Fruit fly (Drosophila melanogaster) whole organism, embryonic: ENCODE data around the gene CG9799.

Source experiments
- Awh ChIP-seq: fragments of 200-800 bp; sonication (Bioruptor generic); IDR thresholded peaks from 2 replicates; pipeline ENCODE4, ENCODE4 v1.3.6; 2022; ENCODE audit warnings: missing biosample characterization, missing genetic modification characterization
- Bteb2 ChIP-seq: fragments of 200-800 bp; sonication (Bioruptor generic); optimal IDR thresholded peaks from 2 replicates; lab custom pipeline; 2016; ENCODE audit warnings: missing biosample characterization, missing genetic modification characterization
- CG1024 ChIP-seq: fragments of 200-800 bp; sonication (Bioruptor generic); IDR thresholded peaks from 2 replicates; pipeline ENCODE4 v1.3.6; 2022; ENCODE audit warnings: missing biosample characterization, missing genetic modification characterization
- CG10979 ChIP-seq: fragments of 200-800 bp; sonication (Bioruptor generic); optimal IDR thresholded peaks from 2 replicates; lab custom pipeline; 2018; ENCODE audit warnings: missing biosample characterization, mild to moderate bottlenecking, missing genetic modification characterization, moderate library complexity
- CG13775 ChIP-seq: fragments of 200-800 bp; sonication (Bioruptor generic); optimal IDR thresholded peaks from 3 replicates; lab custom pipeline; 2017; ENCODE audit warnings: missing biosample characterization, mild to moderate bottlenecking, missing genetic modification characterization
- CG14860 ChIP-seq: fragments of 200-800 bp; sonication (Bioruptor generic); IDR thresholded peaks from 3 replicates; pipeline ENCODE4 v1.3.6; 2022; ENCODE audit warnings: missing biosample characterization, missing genetic modification characterization; ENCODE audit not compliant: partially characterized antibody
- CG1529 ChIP-seq: fragments of 200-800 bp; sonication (Bioruptor generic); optimal IDR thresholded peaks from 3 replicates; lab custom pipeline; 2018; ENCODE audit warnings: missing biosample characterization, missing genetic modification characterization
- CG17186 ChIP-seq: fragments of 200-800 bp; sonication (Bioruptor generic); optimal IDR thresholded peaks from 3 replicates; lab custom pipeline; 2017; ENCODE audit warnings: missing biosample characterization, missing genetic modification reagents, missing genetic modification characterization
- CG2889 ChIP-seq: fragments of 200-800 bp; sonication (Bioruptor generic); IDR thresholded peaks from 3 replicates; pipeline ENCODE4 v1.3.6; 2022; ENCODE audit warnings: missing biosample characterization, missing genetic modification characterization
- CG4360 ChIP-seq: fragments of 200-800 bp; sonication (Bioruptor generic); IDR thresholded peaks from 2 replicates; pipeline ENCODE4 v1.3.6; 2022; ENCODE audit warnings: missing biosample characterization, missing genetic modification characterization
- CG4617 ChIP-seq: fragments of 200-800 bp; sonication (Bioruptor generic); optimal IDR thresholded peaks from 3 replicates; lab custom pipeline; 2016; ENCODE audit warnings: missing biosample characterization, missing genetic modification characterization, borderline replicate concordance
- CG9727 ChIP-seq: fragments of 200-800 bp; sonication (Bioruptor generic); optimal IDR thresholded peaks from 3 replicates; lab custom pipeline; 2017; ENCODE audit warnings: missing biosample characterization, mild to moderate bottlenecking, missing genetic modification characterization
- CG9817 ChIP-seq: fragments of 200-800 bp; sonication (Bioruptor generic); optimal IDR thresholded peaks from 2 replicates; lab custom pipeline; 2018; ENCODE audit warnings: missing biosample characterization, mild to moderate bottlenecking, missing genetic modification characterization, moderate library complexity
- CTCF ChIP-seq: fragments of 200-800 bp; sonication (Bioruptor generic); optimal IDR thresholded peaks from 2 replicates; lab custom pipeline; 2017; ENCODE audit warnings: missing biosample characterization, mild to moderate bottlenecking, missing genetic modification characterization, moderate library complexity
- D19A ChIP-seq: fragments of 200-800 bp; optimal IDR thresholded peaks from 3 replicates; lab custom pipeline; 2019; ENCODE audit warnings: missing biosample characterization, mild to moderate bottlenecking, missing genetic modification characterization, moderate library complexity
- Dad ChIP-seq: fragments of 200-800 bp; sonication (Bioruptor generic); optimal IDR thresholded peaks from 3 replicates; lab custom pipeline; 2016; ENCODE audit warnings: missing biosample characterization, missing genetic modification characterization
- Dbx ChIP-seq: fragments of 200-800 bp; sonication (Bioruptor generic); IDR thresholded peaks from 3 replicates; pipeline ENCODE4 v1.3.6; 2022; ENCODE audit warnings: missing biosample characterization, missing genetic modification characterization
- Dip3 ChIP-seq: fragments of 200-800 bp; sonication (Bioruptor generic); optimal IDR thresholded peaks from 3 replicates; lab custom pipeline; 2016; ENCODE audit warnings: missing biosample characterization, missing genetic modification characterization
- E2f1 ChIP-seq: fragments of 200-800 bp; sonication (Bioruptor generic); IDR thresholded peaks from 2 replicates; pipeline ENCODE4 v1.3.6; 2022; ENCODE audit warnings: missing biosample characterization, missing genetic modification characterization
- Fer3 ChIP-seq: fragments of 200-800 bp; sonication (Bioruptor generic); optimal IDR thresholded peaks from 2 replicates; lab custom pipeline; 2018; ENCODE audit warnings: missing biosample characterization, mild to moderate bottlenecking, missing genetic modification characterization, moderate library complexity
- Myb ChIP-seq: fragments of 200-800 bp; sonication (Bioruptor generic); optimal IDR thresholded peaks from 2 replicates; lab custom pipeline; 2016; ENCODE audit warnings: missing biosample characterization, missing genetic modification characterization
- Nf-YC ChIP-seq: fragments of 200-800 bp; optimal IDR thresholded peaks from 3 replicates; lab custom pipeline; 2019; ENCODE audit warnings: missing biosample characterization, mild to moderate bottlenecking, missing genetic modification characterization, moderate library complexity
- Optix ChIP-seq: fragments of 200-800 bp; sonication (Bioruptor generic); IDR thresholded peaks from 3 replicates; pipeline ENCODE4 v1.3.6; 2022; ENCODE audit warnings: missing biosample characterization, missing genetic modification characterization
- PHDP ChIP-seq: fragments of 200-800 bp; sonication (Bioruptor generic); optimal IDR thresholded peaks from 3 replicates; lab custom pipeline; 2018; ENCODE audit warnings: missing biosample characterization, mild to moderate bottlenecking, missing genetic modification characterization, moderate library complexity
- Rfx ChIP-seq: fragments of 200-800 bp; sonication (Bioruptor generic); IDR thresholded peaks from 2 replicates; pipeline ENCODE4 v1.3.6; 2022; ENCODE audit warnings: missing biosample characterization, missing genetic modification characterization
- Scr ChIP-seq: fragments of 200-800 bp; sonication (Bioruptor generic); IDR thresholded peaks from 2 replicates; pipeline ENCODE4 v1.3.6; 2022; ENCODE audit warnings: missing biosample characterization, missing genetic modification characterization; ENCODE audit not compliant: partially characterized antibody
- Stat92E ChIP-seq, 3 experiments: fragments of >200 bp in 2 of 3; fragments of 200-800 bp in 1 of 3; sonication (Bioruptor generic) in 1 of 3; optimal IDR thresholded peaks; 2 replicates each; lab custom pipeline; 2017 to 2019; ENCODE audit warnings: missing biosample characterization in 3 of 3, missing genetic modification characterization in 3 of 3, mild to moderate bottlenecking in 1 of 3, moderate library complexity in 1 of 3
- Xbp1 ChIP-seq: fragments of 200-800 bp; sonication (Bioruptor generic); optimal IDR thresholded peaks from 3 replicates; lab custom pipeline; 2016; ENCODE audit warnings: missing biosample characterization, mild to moderate bottlenecking, missing genetic modification characterization
- YL-1 ChIP-seq: fragments of 200-800 bp; sonication (Bioruptor generic); optimal IDR thresholded peaks from 3 replicates; lab custom pipeline; 2017; ENCODE audit warnings: missing biosample characterization, mild to moderate bottlenecking, missing genetic modification characterization
- ap ChIP-seq: fragments of 200-800 bp; sonication (Bioruptor generic); IDR thresholded peaks from 2 replicates; pipeline ENCODE4 v1.3.6; 2022; ENCODE audit warnings: missing biosample characterization, missing genetic modification characterization
- dimm ChIP-seq: fragments of 200-800 bp; sonication (Bioruptor generic); IDR thresholded peaks from 2 replicates; pipeline ENCODE4 v1.3.6; 2022; ENCODE audit warnings: missing biosample characterization, missing genetic modification characterization
- dm ChIP-seq: fragments of 200-800 bp; sonication (Bioruptor generic); optimal IDR thresholded peaks from 3 replicates; lab custom pipeline; 2016; ENCODE audit warnings: missing biosample characterization, missing genetic modification characterization
- dpn ChIP-seq, 2 experiments: fragments of 200-800 bp; sonication (Bioruptor generic); optimal IDR thresholded peaks; 3 replicates each; lab custom pipeline; 2016; ENCODE audit warnings: missing biosample characterization in 2 of 2, missing genetic modification characterization in 2 of 2
- en ChIP-seq: fragments of 200-800 bp; sonication (Bioruptor generic); optimal IDR thresholded peaks from 2 replicates; lab custom pipeline; 2016; ENCODE audit warnings: missing biosample characterization, missing genetic modification characterization
- hbn ChIP-seq: fragments of 200-800 bp; sonication (Bioruptor generic); IDR thresholded peaks from 2 replicates; pipeline ENCODE4 v1.3.6; 2022; ENCODE audit warnings: missing biosample characterization, missing genetic modification characterization; ENCODE audit not compliant: partially characterized antibody
- hth ChIP-seq: fragments of >200 bp; optimal IDR thresholded peaks from 2 replicates; lab custom pipeline; 2017; ENCODE audit warnings: inconsistent platforms
- nom ChIP-seq: fragments of 200-800 bp; sonication (Bioruptor generic); optimal IDR thresholded peaks from 2 replicates; lab custom pipeline; 2017; ENCODE audit warnings: missing biosample characterization, missing genetic modification characterization, mild to moderate bottlenecking, moderate library complexity, missing genetic modification reagents
- p53 ChIP-seq: fragments of 200-800 bp; sonication (Bioruptor generic); optimal IDR thresholded peaks from 2 replicates; lab custom pipeline; 2016; ENCODE audit warnings: missing biosample characterization, missing genetic modification characterization
- pho ChIP-seq: fragments of 200-800 bp; sonication (Bioruptor generic); optimal IDR thresholded peaks from 2 replicates; lab custom pipeline; 2016; ENCODE audit warnings: missing biosample characterization, missing genetic modification characterization
- psq ChIP-seq: fragments of 200-800 bp; sonication (Bioruptor generic); optimal IDR thresholded peaks from 2 replicates; lab custom pipeline; 2017; ENCODE audit warnings: missing biosample characterization, missing genetic modification characterization
- pum ChIP-seq: fragments of 200-800 bp; sonication (Bioruptor generic); optimal IDR thresholded peaks from 2 replicates; lab custom pipeline; 2016; ENCODE audit warnings: missing biosample characterization, missing genetic modification characterization
- rib ChIP-seq: fragments of 200-800 bp; sonication (Bioruptor generic); IDR thresholded peaks from 2 replicates; pipeline ENCODE4 v1.3.6; 2022; ENCODE audit warnings: missing biosample characterization, missing genetic modification characterization
- shn ChIP-seq: fragments of 200-800 bp; sonication (Bioruptor generic); optimal IDR thresholded peaks from 3 replicates; lab custom pipeline; 2016; ENCODE audit warnings: missing biosample characterization, missing genetic modification characterization
- slp2 ChIP-seq: fragments of 200-800 bp; sonication (Bioruptor generic); optimal IDR thresholded peaks from 2 replicates; lab custom pipeline; 2016; ENCODE audit warnings: missing biosample characterization, missing genetic modification characterization
- sna ChIP-seq: fragments of 200-800 bp; sonication (Bioruptor generic); IDR thresholded peaks from 2 replicates; pipeline ENCODE4 v1.3.6; 2022; ENCODE audit warnings: missing biosample characterization, missing genetic modification characterization; ENCODE audit not compliant: partially characterized antibody
- ssp ChIP-seq: fragments of 200-800 bp; sonication (Bioruptor generic); IDR thresholded peaks from 2 replicates; pipeline ENCODE4 v1.3.6; 2022; ENCODE audit warnings: missing biosample characterization, missing genetic modification characterization
- stc ChIP-seq: fragments of 200-800 bp; sonication (Bioruptor generic); IDR thresholded peaks from 2 replicates; pipeline ENCODE4 v1.3.6; 2022; ENCODE audit warnings: missing biosample characterization, missing genetic modification characterization
- tx ChIP-seq: fragments of 200-800 bp; sonication (Bioruptor generic); optimal IDR thresholded peaks from 2 replicates; lab custom pipeline; 2016; ENCODE audit warnings: missing biosample characterization, missing genetic modification characterization
- unpg ChIP-seq: fragments of 200-800 bp; sonication (Bioruptor generic); optimal IDR thresholded peaks from 3 replicates; lab custom pipeline; 2018; ENCODE audit warnings: missing biosample characterization, mild to moderate bottlenecking, missing genetic modification characterization, moderate library complexity
- wor ChIP-seq: fragments of 200-800 bp; sonication (Bioruptor generic); IDR thresholded peaks from 2 replicates; pipeline ENCODE4 v1.3.6; 2022; ENCODE audit warnings: missing biosample characterization, missing genetic modification characterization
- z ChIP-seq: fragments of 200-800 bp; sonication (Bioruptor generic); IDR thresholded peaks from 3 replicates; pipeline ENCODE4 v1.3.6; 2022; ENCODE audit warnings: missing biosample characterization, missing genetic modification characterization
- zfh1 ChIP-seq: fragments of 200-800 bp; sonication (Bioruptor generic); IDR thresholded peaks from 3 replicates; pipeline ENCODE4 v1.3.6; 2022; ENCODE audit warnings: missing biosample characterization, missing genetic modification characterization

The CG9799 gene

DNA sequence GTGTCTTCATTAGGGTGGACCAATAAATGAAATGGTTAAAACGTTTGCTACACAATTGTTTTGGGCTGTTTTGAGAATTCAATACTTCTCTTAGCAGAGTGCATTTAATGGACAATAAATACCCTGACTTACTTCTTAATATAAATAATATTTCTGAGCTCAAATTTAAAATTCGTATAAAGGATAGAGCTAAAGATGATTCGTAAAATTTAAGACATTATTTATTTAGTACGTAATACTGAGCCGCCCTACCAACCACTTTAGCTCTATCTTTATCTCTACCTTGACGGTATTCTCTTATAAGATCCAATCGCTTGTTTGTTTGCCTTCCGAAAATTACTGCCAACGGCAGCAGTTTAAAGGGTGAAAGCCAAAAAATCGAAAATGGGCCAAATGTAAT, 45.1 kb upstream of the CG9799 start (continued):
- TF ChIP-seq dimm (peak; percentile 64), PHDP (tag; lab: Kevin White, UChicago) (peak; percentile 96), hbn (GFP tag; lab: Robert Waterston, UW) (no peak), CG9727 (GFP tag; lab: Kevin White, UChicago) (peak; percentile 63), ssp (GFP tag; lab: Robert Waterston, UW) (no peak; the same call in 1 of the 2 replicates), E2f1 (peak; percentile 63), wor (GFP tag; lab: Robert Waterston, UW) (peak; percentile 55), YL-1 (GFP tag; lab: Kevin White, UChicago) (peak; percentile 46), Fer3 (tag; lab: Kevin White, UChicago) (peak; percentile 63), Dbx (no peak), D19A (tag; lab: Kevin White, UChicago) (peak; percentile 78), psq (GFP tag; lab: Kevin White, UChicago) (peak; percentile 53), pum (GFP tag; lab: Kevin White, UChicago) (peak; percentile 29), Nf-YC (tag; lab: Kevin White, UChicago) (peak; percentile 70), Bteb2 (peak; percentile 73), p53 (GFP tag; lab: Kevin White, UChicago) (no peak), CG2889 (GFP tag; lab: Robert Waterston, UW) (peak; percentile 77; the same call in 2 of the 3 replicates), CG10979 (tag; lab: Kevin White, UChicago) (peak; percentile 81), pho (peak; percentile 57), Scr (GFP tag; lab: Robert Waterston, UW) (no peak), sna (GFP tag; lab: Robert Waterston, UW) (no peak), Xbp1 (GFP tag; lab: Kevin White, UChicago) (peak; percentile 77), CG4360 (GFP tag; lab: Robert Waterston, UW) (no peak), nom (GFP tag; lab: Kevin White, UChicago) (peak; percentile 54), unpg (peak; percentile 93), hth (lab: Kevin White, UChicago) (no peak), CG1024 (GFP tag; lab: Robert Waterston, UW) (no peak), CG17186 (no peak), Dad (no peak), shn (GFP tag; lab: Kevin White, UChicago) (peak; percentile 13), zfh1 (GFP tag; lab: Robert Waterston, UW) (peak; percentile 62; the same call in 2 of the 3 replicates), dm (GFP tag; lab: Kevin White, UChicago) (peak; percentile 19), CG4617 (peak; percentile 50), CG14860 (GFP tag; lab: Robert Waterston, UW) (no peak), CTCF (GFP tag; lab: Kevin White, UChicago) (peak; percentile 7), Rfx (peak; percentile 75), rib (no peak), en (GFP tag; lab: Kevin White, UChicago) (peak; percentile 48), dpn (GFP tag; optimal IDR thresholded peaks at IDR 0.05; lab: Kevin White, UChicago) (peak; percentile 47 to 86), ap (GFP tag; lab: Robert Waterston, UW) (peak; percentile 63), z (GFP tag; lab: Robert Waterston, UW) (no peak), slp2 (GFP tag; lab: Kevin White, UChicago) (no peak), CG9817 (tag; lab: Kevin White, UChicago) (peak; percentile 76), Awh (GFP tag; lab: Robert Waterston, UW) (peak; percentile 69), tx (GFP tag; lab: Kevin White, UChicago) (peak; percentile 34), Myb (GFP tag; lab: Kevin White, UChicago) (peak; percentile 2), Optix (no peak), stc (GFP tag; lab: Robert Waterston, UW) (peak; percentile 81), Stat92E (GFP tag; optimal IDR thresholded peaks at IDR 0.05; lab: Kevin White, UChicago) (no peak), Dip3 (GFP tag; lab: Kevin White, UChicago) (peak; percentile 13), CG1529 (peak; percentile 86), CG13775 (peak; percentile 83)
